Worm (Caenorhabditis elegans) whole organism, L4 larva: ENCODE results near the gene tomm-70.

Experiments used
- ZK337.2 ChIP-seq: fragments of 200-800 bp; sonication (Bioruptor generic); IDR thresholded peaks from 2 replicates; pipeline ENCODE4 v1.3.6; 2022; ENCODE audit warnings: missing genetic modification reagents, missing genetic modification characterization, missing compliant biosample characterization
- daf-12 ChIP-seq: fragments of 150-350 bp; optimal IDR thresholded peaks from 2 replicates; lab custom pipeline; 2014; ENCODE audit warnings: missing biosample characterization, missing genetic modification reagents, missing genetic modification characterization
- nhr-11 ChIP-seq: fragments of 150-350 bp; optimal IDR thresholded peaks from 2 replicates; lab custom pipeline; 2014; ENCODE audit warnings: missing biosample characterization, missing genetic modification characterization
- snpc-4 ChIP-seq: fragments of 150-350 bp; optimal IDR thresholded peaks from 2 replicates; lab custom pipeline; 2014; ENCODE audit warnings: missing biosample characterization, missing genetic modification characterization
- zag-1 ChIP-seq: fragments of 150-350 bp; optimal IDR thresholded peaks from 2 replicates; lab custom pipeline; 2014; ENCODE audit warnings: missing biosample characterization, missing genetic modification characterization
- zfp-3 ChIP-seq: fragments of 200-800 bp; sonication (Bioruptor generic); conservative IDR thresholded peaks from 2 replicates; pipeline ENCODE4 v1.3.6; 2022; ENCODE audit warnings: missing genetic modification reagents, missing genetic modification characterization, missing compliant biosample characterization

- TF ChIP-seq daf-12 (no peak), zag-1 (tag; lab: Kevin White, UChicago) (no peak), snpc-4 (no peak), zfp-3 (GFP tag; lab: Robert Waterston, UW) (no peak), ZK337.2 (GFP tag; lab: Robert Waterston, UW) (no peak), nhr-11 (tag; lab: Kevin White, UChicago) (no peak)
Measured at ce11 chrIII:8709735-8710134, 44.8 kb downstream of the tomm-70 start.
